Worm (Caenorhabditis elegans) whole organism, L4 larva: ENCODE results near the gene spp-21.

Experiments used
- F26F4.8 ChIP-seq: fragments of 200-800 bp; sonication (Bioruptor generic); conservative IDR thresholded peaks from 2 replicates; pipeline ENCODE4 v1.3.6; 2022; ENCODE audit warnings: missing genetic modification characterization, missing compliant biosample characterization
- F44E2.7 ChIP-seq: fragments of 200-800 bp; sonication (Bioruptor generic); IDR thresholded peaks from 2 replicates; pipeline ENCODE4 v2.1.2; 2022; ENCODE audit warnings: missing genetic modification characterization, missing compliant biosample characterization
- Y105C5A.15 ChIP-seq: fragments of 200-800 bp; sonication (Bioruptor generic); IDR thresholded peaks from 2 replicates; pipeline ENCODE4 v1.3.6; 2022; ENCODE audit warnings: missing genetic modification characterization, missing compliant biosample characterization
- Y48G9A.11 ChIP-seq: fragments of 200-800 bp; sonication (Bioruptor generic); IDR thresholded peaks from 2 replicates; pipeline ENCODE4 v1.3.6; 2022; ENCODE audit warnings: missing genetic modification reagents, missing genetic modification characterization, missing compliant biosample characterization
- Y75B8A.6 ChIP-seq: fragments of 200-800 bp; sonication (Bioruptor generic); IDR thresholded peaks from 2 replicates; pipeline ENCODE4 v1.3.6; 2022; ENCODE audit warnings: missing genetic modification reagents, missing genetic modification characterization, missing compliant biosample characterization
- aha-1 ChIP-seq: fragments of 150-350 bp; peaks from one replicate; lab custom pipeline; 2014; ENCODE audit warnings: missing biosample characterization, missing genetic modification characterization
- ama-1 ChIP-seq: fragments of 150-350 bp; optimal IDR thresholded peaks from 2 replicates; lab custom pipeline; 2014; ENCODE audit warnings: inconsistent platforms, mixed read lengths
- arid-1 ChIP-seq: fragments of 200-800 bp; sonication (Bioruptor generic); conservative IDR thresholded peaks from 2 replicates; pipeline ENCODE4 v1.3.6; 2022; ENCODE audit warnings: missing genetic modification reagents, missing genetic modification characterization, missing compliant biosample characterization
- ceh-20 ChIP-seq: fragments of 200-800 bp; sonication (Bioruptor generic); IDR thresholded peaks from 2 replicates; pipeline ENCODE4 v1.3.6; 2022; ENCODE audit warnings: missing genetic modification reagents, missing genetic modification characterization, missing compliant biosample characterization
- ceh-32 ChIP-seq: sonication (generic microtip); optimal IDR thresholded peaks from 2 replicates; lab custom pipeline; 2016; ENCODE audit warnings: mild to moderate bottlenecking, missing genetic modification characterization, missing compliant biosample characterization; ENCODE audit not compliant: poor library complexity
- ctbp-1 ChIP-seq: fragments of 200-800 bp; sonication (Bioruptor generic); IDR thresholded peaks from 2 replicates; pipeline ENCODE4 v1.3.6; 2022; ENCODE audit warnings: missing genetic modification reagents, missing genetic modification characterization, missing compliant biosample characterization
- daf-12 ChIP-seq: fragments of 150-350 bp; optimal IDR thresholded peaks from 2 replicates; lab custom pipeline; 2014; ENCODE audit warnings: missing biosample characterization, missing genetic modification reagents, missing genetic modification characterization
- daf-19 ChIP-seq: fragments of 200-800 bp; sonication (Bioruptor generic); conservative IDR thresholded peaks from 2 replicates; pipeline ENCODE4 v1.3.6; 2022; ENCODE audit warnings: missing genetic modification characterization, missing compliant biosample characterization
- dmd-6 ChIP-seq: fragments of 200-800 bp; sonication (Bioruptor generic); IDR thresholded peaks from 2 replicates; pipeline ENCODE4 v1.3.6; 2022; ENCODE audit warnings: missing genetic modification reagents, missing genetic modification characterization, missing compliant biosample characterization
- dve-1 ChIP-seq: sonication (generic microtip); optimal IDR thresholded peaks from 2 replicates; lab custom pipeline; 2017; ENCODE audit warnings: antibody characterized with exemption, mild to moderate bottlenecking, missing genetic modification characterization, missing compliant biosample characterization; ENCODE audit not compliant: insufficient read depth
- egl-27 ChIP-seq: sonication (generic microtip); optimal IDR thresholded peaks from 3 replicates; lab custom pipeline; 2017; ENCODE audit warnings: missing biosample characterization, missing genetic modification reagents, missing genetic modification characterization
- fkh-10 ChIP-seq: fragments of 150-350 bp; optimal IDR thresholded peaks from 2 replicates; lab custom pipeline; 2014; ENCODE audit warnings: missing biosample characterization, missing genetic modification reagents, missing genetic modification characterization
- hif-1 ChIP-seq, 2 experiments: sonication (generic microtip); optimal IDR thresholded peaks; 2 replicates each; lab custom pipeline; 2016 to 2017; ENCODE audit warnings: missing compliant biosample characterization in 2 of 2, missing genetic modification characterization in 2 of 2, missing genetic modification reagents in 2 of 2, missing genotype in 2 of 2, mild to moderate bottlenecking in 1 of 2
- hlh-11 ChIP-seq: fragments of 200-800 bp; sonication (Bioruptor generic); optimal IDR thresholded peaks from 2 replicates; lab custom pipeline; 2018; ENCODE audit warnings: mild to moderate bottlenecking, missing genetic modification characterization, missing compliant biosample characterization
- hlh-30 ChIP-seq: sonication (generic microtip); optimal IDR thresholded peaks from 2 replicates; lab custom pipeline; 2017; ENCODE audit warnings: antibody characterized with exemption, mild to moderate bottlenecking, missing genetic modification characterization, missing compliant biosample characterization; ENCODE audit not compliant: insufficient read depth
- lin-13 ChIP-seq: fragments of 150-350 bp; optimal IDR thresholded peaks from 2 replicates; lab custom pipeline; 2014; ENCODE audit warnings: missing biosample characterization, missing genetic modification reagents, missing genetic modification characterization
- lin-38 ChIP-seq: fragments of 200-800 bp; sonication (Bioruptor generic); IDR thresholded peaks from 2 replicates; pipeline ENCODE4 v1.3.6; 2022; ENCODE audit warnings: missing genetic modification reagents, missing genetic modification characterization, missing compliant biosample characterization
- mdl-1 ChIP-seq, 2 experiments: fragments of 150-350 bp in 1 of 2; sonication (generic microtip) in 1 of 2; optimal IDR thresholded peaks; 2 replicates each; lab custom pipeline; 2014 to 2017; ENCODE audit warnings: missing biosample characterization in 2 of 2, missing genetic modification characterization in 2 of 2
- mdt-29 ChIP-seq: fragments of 200-800 bp; sonication (Bioruptor generic); IDR thresholded peaks from 2 replicates; pipeline ENCODE4 v1.3.6; 2022; ENCODE audit warnings: missing genetic modification reagents, missing genetic modification characterization, missing compliant biosample characterization
- mep-1 ChIP-seq: fragments of 150-350 bp; sonication (generic microtip); optimal IDR thresholded peaks from 3 replicates; lab custom pipeline; 2014; ENCODE audit warnings: missing biosample characterization, missing genetic modification characterization
- mes-2 ChIP-seq: sonication (generic microtip); optimal IDR thresholded peaks from 2 replicates; lab custom pipeline; 2016; ENCODE audit warnings: missing genotype, mild to moderate bottlenecking, missing genetic modification characterization, missing compliant biosample characterization; ENCODE audit not compliant: poor library complexity, severe bottlenecking
- mxl-3 ChIP-seq: fragments of 200-800 bp; sonication (Bioruptor generic); optimal IDR thresholded peaks from 2 replicates; lab custom pipeline; 2018; ENCODE audit warnings: mild to moderate bottlenecking, missing genetic modification characterization, missing compliant biosample characterization
- nhr-10 ChIP-seq: fragments of 150-350 bp; optimal IDR thresholded peaks from 2 replicates; lab custom pipeline; 2014; ENCODE audit warnings: missing biosample characterization, missing genetic modification characterization
- nhr-102 ChIP-seq: sonication (generic microtip); optimal IDR thresholded peaks from 2 replicates; lab custom pipeline; 2016; ENCODE audit warnings: mild to moderate bottlenecking, missing genetic modification characterization, moderate library complexity, missing compliant biosample characterization
- nhr-237 ChIP-seq: sonication (generic microtip); optimal IDR thresholded peaks from 2 replicates; lab custom pipeline; 2017; ENCODE audit warnings: missing biosample characterization, missing genetic modification characterization
- nhr-28 ChIP-seq: fragments of 150-350 bp; optimal IDR thresholded peaks from 2 replicates; lab custom pipeline; 2014; ENCODE audit warnings: missing biosample characterization, missing genetic modification characterization
- nhr-48 ChIP-seq: sonication (generic microtip); optimal IDR thresholded peaks from 2 replicates; lab custom pipeline; 2016; ENCODE audit warnings: mild to moderate bottlenecking, missing genetic modification characterization, missing compliant biosample characterization
- nhr-77 ChIP-seq: fragments of 150-350 bp; optimal IDR thresholded peaks from 2 replicates; lab custom pipeline; 2014; ENCODE audit warnings: missing biosample characterization, missing genetic modification characterization
- pha-4 ChIP-seq, 2 experiments: fragments of 150-350 bp in 1 of 2; fragments of 200-800 bp in 1 of 2; sonication (Bioruptor generic) in 1 of 2; IDR thresholded peaks in 1 of 2; optimal IDR thresholded peaks in 1 of 2; 2 replicates each; pipeline versions ENCODE4 v1.3.6 to Lab custom; 2014 to 2022; ENCODE audit warnings: missing genetic modification characterization in 2 of 2, missing genetic modification reagents in 2 of 2, missing biosample characterization in 1 of 2, missing compliant biosample characterization in 1 of 2
- php-3 ChIP-seq: fragments of 200-800 bp; sonication (Bioruptor generic); IDR thresholded peaks from 2 replicates; pipeline ENCODE4 v1.3.6; 2022; ENCODE audit warnings: missing genetic modification reagents, missing genetic modification characterization, missing compliant biosample characterization
- pqm-1 ChIP-seq: sonication (generic microtip); optimal IDR thresholded peaks from 2 replicates; lab custom pipeline; 2017; ENCODE audit warnings: missing biosample characterization, missing genetic modification characterization
- rbr-2 ChIP-seq: sonication (generic microtip); optimal IDR thresholded peaks from 2 replicates; lab custom pipeline; 2016; ENCODE audit warnings: missing genotype, missing genetic modification characterization, missing compliant biosample characterization
- sdz-12 ChIP-seq: fragments of 200-800 bp; sonication (Bioruptor generic); optimal IDR thresholded peaks from 2 replicates; lab custom pipeline; 2018; ENCODE audit warnings: mild to moderate bottlenecking, missing genetic modification characterization, missing compliant biosample characterization
- set-16 ChIP-seq: fragments of 200-800 bp; sonication (Bioruptor generic); IDR thresholded peaks from 2 replicates; pipeline ENCODE4 v1.3.6; 2022; ENCODE audit warnings: missing genetic modification reagents, missing genetic modification characterization, missing compliant biosample characterization
- spr-1 ChIP-seq: sonication (generic microtip); optimal IDR thresholded peaks from 2 replicates; lab custom pipeline; 2016; ENCODE audit warnings: mild to moderate bottlenecking, missing genetic modification characterization, missing compliant biosample characterization
- unc-62 ChIP-seq, 3 experiments: fragments of 150-350 bp in 1 of 3; sonication (generic microtip); optimal IDR thresholded peaks in 2 of 3; peaks in 1 of 3; 1 replicate in 1 of 3; 2 replicates in 2 of 3; lab custom pipeline; 2014 to 2017; ENCODE audit warnings: missing biosample characterization in 3 of 3, missing genetic modification characterization in 3 of 3, missing genetic modification reagents in 3 of 3, missing genotype in 1 of 3
- zip-2 ChIP-seq: fragments of 150-350 bp; optimal IDR thresholded peaks from 2 replicates; lab custom pipeline; 2014; ENCODE audit warnings: missing biosample characterization, missing genetic modification characterization

spp-21 gene

DNA sequence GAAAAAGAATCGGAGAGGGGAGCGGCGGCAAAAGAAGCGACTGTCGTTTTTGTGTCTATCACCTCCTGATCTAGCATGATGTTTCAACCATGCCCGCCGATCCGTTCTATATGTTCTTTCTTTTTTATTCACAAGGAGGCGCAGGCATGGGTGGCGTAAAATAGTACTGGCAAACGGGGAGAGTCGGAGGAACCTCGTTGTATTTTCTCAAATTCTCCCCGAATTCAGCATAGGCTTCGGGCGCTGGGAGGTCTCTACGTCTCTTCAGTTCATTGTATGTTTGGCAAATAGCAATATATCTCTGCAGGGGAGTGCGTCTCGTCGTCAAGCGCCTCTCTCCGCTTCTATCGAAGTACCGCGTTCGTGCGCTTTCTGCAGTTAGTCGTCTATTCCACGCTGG, 24.7 kb upstream of the spp-21 start, which contains the start of gene lin-14 (continued):
- TF ChIP-seq hif-1 (tag; optimal IDR thresholded peaks at IDR 0.05; lab: Kevin White, UChicago): peak in 1 of 2 experiments; percentile 29
- peak; percentile 79 for TF ChIP-seq nhr-28 (tag; lab: Kevin White, UChicago)
- no peak for TF ChIP-seq unc-62 (GFP tag; optimal IDR thresholded peaks at IDR 0.05 in 1 of 2; lab: Kevin White, UChicago)
- TF ChIP-seq unc-62 (tag; optimal IDR thresholded peaks at IDR 0.05; lab: Kevin White, UChicago): no peak
- TF ChIP-seq Y48G9A.11 (GFP tag; lab: Robert Waterston, UW): no peak
- TF ChIP-seq mxl-3 (GFP tag; lab: Kevin White, UChicago): peak; percentile 91
- peak; percentile 34 for TF ChIP-seq nhr-48
- peak; percentile 91 for TF ChIP-seq aha-1 (tag; lab: Kevin White, UChicago)
- no peak for TF ChIP-seq ceh-20
- TF ChIP-seq dve-1 (tag; lab: Kevin White, UChicago): peak; percentile 76
- TF ChIP-seq nhr-237 (tag; lab: Kevin White, UChicago): no peak
- TF ChIP-seq arid-1 (GFP tag; lab: Robert Waterston, UW): no peak
- TF ChIP-seq ceh-32 (tag; lab: Kevin White, UChicago): no peak

- no peak for TF ChIP-seq ctbp-1 (GFP tag; lab: Robert Waterston, UW)
- TF ChIP-seq mep-1 (tag; lab: Kevin White, UChicago): no peak
- TF ChIP-seq pha-4 (GFP tag; IDR thresholded peaks at IDR 0.05; lab: Robert Waterston, UW): no peak
- peak; percentile 56 for TF ChIP-seq pha-4 (tag; optimal IDR thresholded peaks at IDR 0.05; lab: Kevin White, UChicago)
- no peak for TF ChIP-seq Y75B8A.6 (GFP tag; lab: Robert Waterston, UW)
- TF ChIP-seq mxl-3 (GFP tag; lab: Kevin White, UChicago): no peak
- peak; percentile 11 for TF ChIP-seq mes-2 (tag; lab: Kevin White, UChicago)
- TF ChIP-seq F26F4.8: no peak
- no peak for TF ChIP-seq mdt-29
- peak; percentile 61 for TF ChIP-seq dmd-6 (GFP tag; lab: Robert Waterston, UW)
- peak; percentile 22 for TF ChIP-seq dve-1 (tag; lab: Kevin White, UChicago)
- no peak for TF ChIP-seq Y105C5A.15
- no peak for TF ChIP-seq nhr-10 (tag; lab: Kevin White, UChicago)
- no peak for TF ChIP-seq egl-27 (tag; lab: Kevin White, UChicago)
- peak; percentile 72 for TF ChIP-seq php-3 (GFP tag; lab: Robert Waterston, UW)
- no peak for TF ChIP-seq aha-1 (tag; lab: Kevin White, UChicago)
- TF ChIP-seq nhr-102: no peak
- TF ChIP-seq pqm-1 (tag; lab: Kevin White, UChicago): peak; percentile 41
- no peak for TF ChIP-seq F44E2.7 (GFP tag; lab: Robert Waterston, UW)
- TF ChIP-seq nhr-77 (tag; lab: Kevin White, UChicago): no peak
- peak; percentile 53 for TF ChIP-seq nhr-28 (tag; lab: Kevin White, UChicago)
These were observed 23.2 kb upstream of the spp-21 start for ce11 chrX:11466444-11467319.

DNA sequence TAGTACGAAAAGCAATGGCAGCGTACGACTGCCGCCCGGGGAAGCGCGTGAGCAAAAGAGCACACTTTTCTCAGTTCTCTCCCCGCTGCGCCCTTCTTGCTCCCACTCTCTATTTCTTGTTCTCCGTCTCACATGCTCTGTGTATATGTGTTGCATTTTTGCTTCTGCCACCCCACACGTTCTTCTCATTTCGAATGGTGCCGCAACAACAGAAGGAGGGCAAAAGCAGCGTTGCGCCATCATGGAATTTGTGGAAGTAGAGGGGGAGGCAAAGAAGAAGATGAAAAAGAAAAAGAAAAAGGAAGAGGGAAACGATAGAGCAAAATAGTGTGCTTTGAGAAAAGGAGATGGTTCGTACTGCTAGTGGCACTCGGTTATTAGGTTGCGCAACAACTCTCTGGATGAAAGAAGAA, 22.6 kb upstream of the spp-21 start:
- TF ChIP-seq daf-19: 0 out of 2 replicates have a peak, but pooled peaks have one; percentile 57
- peak; percentile 21 for TF ChIP-seq spr-1 (tag; lab: Kevin White, UChicago)
- TF ChIP-seq mxl-3 (GFP tag; lab: Kevin White, UChicago): peak; percentile 65
- TF ChIP-seq ceh-32 (tag; lab: Kevin White, UChicago): peak; percentile 32
- peak; percentile 95 for TF ChIP-seq aha-1 (tag; lab: Kevin White, UChicago)
- no peak for TF ChIP-seq Y48G9A.11 (GFP tag; lab: Robert Waterston, UW)
- TF ChIP-seq hlh-11 (tag; lab: Kevin White, UChicago): peak; percentile 73
- peak; percentile 7 for TF ChIP-seq dve-1 (tag; lab: Kevin White, UChicago)
- TF ChIP-seq fkh-10: peak; percentile 90
- TF ChIP-seq lin-38 (GFP tag; lab: Robert Waterston, UW): 0 out of 2 replicates have a peak, but pooled peaks have one; percentile 19
- TF ChIP-seq ctbp-1 (GFP tag; lab: Robert Waterston, UW): peak; percentile 80
- TF ChIP-seq daf-12 (tag; lab: Kevin White, UChicago): no peak
- peak; percentile 48 to 92 for TF ChIP-seq mdl-1 (tag; optimal IDR thresholded peaks at IDR 0.05; lab: Kevin White, UChicago)
- TF ChIP-seq lin-13 (GFP tag; lab: Kevin White, UChicago): peak; percentile 35
- peak; percentile 61 for TF ChIP-seq ama-1 (lab: Kevin White, UChicago)
- no peak for TF ChIP-seq sdz-12 (GFP tag; lab: Kevin White, UChicago)
- peak; percentile 55 for TF ChIP-seq mes-2 (tag; lab: Kevin White, UChicago)
- peak; percentile 80 for TF ChIP-seq rbr-2
- no peak for TF ChIP-seq zip-2 (tag; lab: Kevin White, UChicago)
- peak; percentile 67 for TF ChIP-seq set-16 (GFP tag; lab: Robert Waterston, UW)
- TF ChIP-seq hif-1 (tag; optimal IDR thresholded peaks at IDR 0.05; lab: Kevin White, UChicago): peak in 1 of 2 experiments; percentile 70
- peak; percentile 90 for TF ChIP-seq hlh-30 (tag; lab: Kevin White, UChicago)
